Fruit fly (Drosophila melanogaster): ENCODE results near the gene Cpr62Bb.

Cpr62Bb gene

DNA sequence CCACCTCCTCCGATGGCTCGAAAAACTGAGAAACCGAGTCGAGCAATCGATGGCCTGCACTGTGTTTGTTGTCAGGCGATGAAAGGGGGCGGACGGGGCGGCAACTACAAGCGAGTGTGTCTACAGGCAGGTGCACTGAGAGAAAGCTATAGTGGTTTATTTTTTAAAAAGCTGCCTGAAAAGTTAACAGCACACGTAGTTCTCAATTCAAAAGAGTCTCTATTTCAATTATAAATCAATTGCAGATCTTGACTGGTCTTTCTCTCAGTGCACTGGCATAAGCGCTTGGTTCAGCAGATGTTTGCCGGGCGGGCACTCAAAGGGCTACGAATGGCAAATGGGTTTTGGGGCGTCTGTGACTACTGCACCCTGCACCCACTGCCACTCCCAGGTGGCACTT lies 45.7 kb upstream of the Cpr62Bb start (continued):
- TF ChIP-seq Gsc (GFP tag; IDR thresholded peaks at IDR 0.05) (no peak), Hand (GFP tag; optimal IDR thresholded peaks at IDR 0.05) (no peak), NK7.1 (GFP tag; optimal IDR thresholded peaks at IDR 0.05) (no peak), ase (GFP tag; IDR thresholded peaks at IDR 0.05) (peak; percentile 59; the same call in 1 of the 3 replicates), al (GFP tag; IDR thresholded peaks at IDR 0.05) (peak; percentile 56), org-1 (GFP tag; optimal IDR thresholded peaks at IDR 0.05) (no peak), repo (GFP tag; optimal IDR thresholded peaks at IDR 0.05) (no peak), dimm (GFP tag; IDR thresholded peaks at IDR 0.05) (0 out of 2 replicates have a peak, but pooled peaks have one; percentile 19), caup (GFP tag; optimal IDR thresholded peaks at IDR 0.05; ENCODE audit: severe bottlenecking) (peak; percentile 19), Oaz (GFP tag; IDR thresholded peaks at IDR 0.05) (0 out of 2 replicates have a peak, but pooled peaks have one; percentile 28), CG7357 (GFP tag; IDR thresholded peaks at IDR 0.05) (0 out of 3 replicates have a peak, but pooled peaks have one; percentile 34), btn (GFP tag; optimal IDR thresholded peaks at IDR 0.05) (no peak), Dbx (GFP tag; IDR thresholded peaks at IDR 0.05) (peak; percentile 68), Trl (optimal IDR thresholded peaks at IDR 0.05) (no peak), Trl (GFP tag; optimal IDR thresholded peaks at IDR 0.05) (no peak), lilli (GFP tag; optimal IDR thresholded peaks at IDR 0.05) (no peak), Sox100B (GFP tag; optimal IDR thresholded peaks at IDR 0.05) (no peak), crol (GFP tag; IDR thresholded peaks at IDR 0.05) (no peak), CG6272 (GFP tag; IDR thresholded peaks at IDR 0.05) (no peak), Tbp (GFP tag; optimal IDR thresholded peaks at IDR 0.05) (no peak), CG11247 (GFP tag; IDR thresholded peaks at IDR 0.05) (peak; percentile 62; the same call in 1 of the 2 replicates), stc (GFP tag; IDR thresholded peaks at IDR 0.05) (peak; percentile 53), CG11504 (tag; optimal IDR thresholded peaks at IDR 0.05) (peak; percentile 59), CG10366 (GFP tag; IDR thresholded peaks at IDR 0.05) (peak; percentile 34; the same call in 1 of the 2 replicates), CG15514 (GFP tag; optimal IDR thresholded peaks at IDR 0.05) (peak; percentile 44), CG11085 (GFP tag; IDR thresholded peaks at IDR 0.05) (no peak), CoRest (tag; optimal IDR thresholded peaks at IDR 0.05) (no peak), E2f1 (GFP tag; IDR thresholded peaks at IDR 0.05) (0 out of 2 replicates have a peak, but pooled peaks have one; percentile 21), GATAe (GFP tag; conservative IDR thresholded peaks at IDR 0.05) (0 out of 2 replicates have a peak, but pooled peaks have one; percentile 29), Hr3 (GFP tag; optimal IDR thresholded peaks at IDR 0.05) (no peak), CG9215 (GFP tag; IDR thresholded peaks at IDR 0.05) (peak; percentile 6; the same call in 1 of the 2 replicates), CG12104 (GFP tag; optimal IDR thresholded peaks at IDR 0.05) (no peak), CG14050 (GFP tag; IDR thresholded peaks at IDR 0.05) (0 out of 3 replicates have a peak, but pooled peaks have one; percentile 22), fd96Cb (tag; optimal IDR thresholded peaks at IDR 0.05) (peak; percentile 33), wdn (GFP tag; IDR thresholded peaks at IDR 0.05) (no peak), Mes4 (GFP tag; optimal IDR thresholded peaks at IDR 0.05) (no peak), luna (GFP tag; optimal IDR thresholded peaks at IDR 0.05) (no peak), Oli (tag; optimal IDR thresholded peaks at IDR 0.05) (no peak), CG12769 (tag; optimal IDR thresholded peaks at IDR 0.05) (no peak), CG3726 (GFP tag; IDR thresholded peaks at IDR 0.05) (0 out of 3 replicates have a peak, but pooled peaks have one; percentile 18), ac (GFP tag; optimal IDR thresholded peaks at IDR 0.05) (no peak), Dip3 (GFP tag; optimal IDR thresholded peaks at IDR 0.05) (no peak), Nf-YB (GFP tag; optimal IDR thresholded peaks at IDR 0.05) (no peak), Scr (GFP tag; IDR thresholded peaks at IDR 0.05; ENCODE audit: partially characterized antibody) (no peak), chn (GFP tag; optimal IDR thresholded peaks at IDR 0.05) (no peak), CG10979 (tag; optimal IDR thresholded peaks at IDR 0.05) (peak; percentile 16), hbn (GFP tag; IDR thresholded peaks at IDR 0.05; ENCODE audit: partially characterized antibody) (no peak), CG43689 (GFP tag; IDR thresholded peaks at IDR 0.05) (no peak), CG4617 (GFP tag; optimal IDR thresholded peaks at IDR 0.05; ENCODE audit: borderline replicate concordance) (no peak), Rx (GFP tag; IDR thresholded peaks at IDR 0.05) (0 out of 2 replicates have a peak, but pooled peaks have one; percentile 49), CG15073 (GFP tag; optimal IDR thresholded peaks at IDR 0.05) (no peak), dysf (GFP tag; IDR thresholded peaks at IDR 0.05) (peak; percentile 75)
